Fruit fly (Drosophila melanogaster): ENCODE data around the gene nSyb.

The nSyb gene

dm6 chr3L:1618116-1618727, 19.3 kb downstream of the nSyb start, which contains the start of the genes CG13926, ABCB7 and CG33230 (continued):
- peak; percentile 29 for TF ChIP-seq kah (GFP tag; optimal IDR thresholded peaks at IDR 0.05)
- no peak for TF ChIP-seq Dad (GFP tag; optimal IDR thresholded peaks at IDR 0.05)
- peak; percentile 47; the same call in 1 of the 2 replicates for TF ChIP-seq CG13287 (GFP tag; IDR thresholded peaks at IDR 0.05; ENCODE audit: partially characterized antibody)
- TF ChIP-seq inv (GFP tag; IDR thresholded peaks at IDR 0.05; ENCODE audit: partially characterized antibody): peak; percentile 20; the same call in 1 of the 2 replicates
- TF ChIP-seq p53 (GFP tag; optimal IDR thresholded peaks at IDR 0.05): no peak
- no peak for TF ChIP-seq pnt (GFP tag; optimal IDR thresholded peaks at IDR 0.05)
- TF ChIP-seq CG1792 (GFP tag; optimal IDR thresholded peaks at IDR 0.05): no peak
- TF ChIP-seq CG11723 (GFP tag; optimal IDR thresholded peaks at IDR 0.05): no peak
- TF ChIP-seq Sry-β (GFP tag; optimal IDR thresholded peaks at IDR 0.05): peak; percentile 93
- no peak for TF ChIP-seq pan (optimal IDR thresholded peaks at IDR 0.05)
- no peak for TF ChIP-seq pan (GFP tag; optimal IDR thresholded peaks at IDR 0.05 in 1 of 2, IDR thresholded peaks at IDR 0.05 in 1 of 2)
- TF ChIP-seq B-H2 (GFP tag; optimal IDR thresholded peaks at IDR 0.05): peak; percentile 59
- no peak for TF ChIP-seq Eip74EF (GFP tag; optimal IDR thresholded peaks at IDR 0.05)
- no peak for TF ChIP-seq caup (GFP tag; optimal IDR thresholded peaks at IDR 0.05; ENCODE audit: severe bottlenecking)
- TF ChIP-seq kni (GFP tag; optimal IDR thresholded peaks at IDR 0.05): peak; percentile 59
- TF ChIP-seq Dp (GFP tag; optimal IDR thresholded peaks at IDR 0.05): peak; percentile 14
- no peak for TF ChIP-seq D19A (tag; optimal IDR thresholded peaks at IDR 0.05)
- TF ChIP-seq Adf1 (GFP tag; IDR thresholded peaks at IDR 0.05): peak; percentile 20; the same call in 1 of the 2 replicates
- TF ChIP-seq stc (GFP tag; IDR thresholded peaks at IDR 0.05): no peak
- TF ChIP-seq CG9727 (GFP tag; optimal IDR thresholded peaks at IDR 0.05): peak; percentile 29
- no peak for TF ChIP-seq zen2 (GFP tag; IDR thresholded peaks at IDR 0.05; ENCODE audit: partially characterized antibody)
- no peak; the same call in 2 of the 3 replicates for TF ChIP-seq ci (GFP tag; IDR thresholded peaks at IDR 0.05)
- TF ChIP-seq HLH54F (GFP tag; optimal IDR thresholded peaks at IDR 0.05): peak; percentile 21
- no peak for TF ChIP-seq CG10366 (GFP tag; IDR thresholded peaks at IDR 0.05)
- TF ChIP-seq ac (GFP tag; optimal IDR thresholded peaks at IDR 0.05): no peak
- no peak for TF ChIP-seq tx (GFP tag; optimal IDR thresholded peaks at IDR 0.05)
- no peak for TF ChIP-seq Poxn (GFP tag; IDR thresholded peaks at IDR 0.05)
- TF ChIP-seq cato (GFP tag; optimal IDR thresholded peaks at IDR 0.05; ENCODE audit: borderline replicate concordance): no peak
- TF ChIP-seq CG14710 (tag; optimal IDR thresholded peaks at IDR 0.05): peak; percentile 55
- TF ChIP-seq Ets65A (GFP tag): peak; percentile 92
- no peak for TF ChIP-seq CG6791 (GFP tag; IDR thresholded peaks at IDR 0.05; ENCODE audit: partially characterized antibody)
- TF ChIP-seq Bgb (GFP tag; IDR thresholded peaks at IDR 0.05; ENCODE audit: partially characterized antibody): peak; percentile 47
- TF ChIP-seq CG12942 (GFP tag; optimal IDR thresholded peaks at IDR 0.05): no peak
- no peak for TF ChIP-seq HLH3B (GFP tag; IDR thresholded peaks at IDR 0.05)
- no peak for TF ChIP-seq ara (GFP tag; IDR thresholded peaks at IDR 0.05)
- TF ChIP-seq CG10431 (GFP tag; optimal IDR thresholded peaks at IDR 0.05): peak; percentile 25
- TF ChIP-seq chif (GFP tag; optimal IDR thresholded peaks at IDR 0.05): no peak
- TF ChIP-seq grn (GFP tag; optimal IDR thresholded peaks at IDR 0.05): no peak
- no peak for TF ChIP-seq CG31365 (tag; optimal IDR thresholded peaks at IDR 0.05)
- TF ChIP-seq CG10147 (GFP tag; optimal IDR thresholded peaks at IDR 0.05): no peak
- peak; percentile 63 for TF ChIP-seq CG12659 (GFP tag; optimal IDR thresholded peaks at IDR 0.05)
- peak; percentile 61 for TF ChIP-seq CG18599 (GFP tag; optimal IDR thresholded peaks at IDR 0.05)
- TF ChIP-seq bigmax (GFP tag; optimal IDR thresholded peaks at IDR 0.05): no peak
- TF ChIP-seq CG4707 (GFP tag; optimal IDR thresholded peaks at IDR 0.05): no peak
- peak; percentile 42 for TF ChIP-seq CG2116 (GFP tag; optimal IDR thresholded peaks at IDR 0.05)
- no peak for TF ChIP-seq fd102C (GFP tag; optimal IDR thresholded peaks at IDR 0.05)
- no peak for TF ChIP-seq CG7745 (tag; optimal IDR thresholded peaks at IDR 0.05)
- peak; percentile 64 for TF ChIP-seq lilli (GFP tag; optimal IDR thresholded peaks at IDR 0.05)
- TF ChIP-seq crc (GFP tag; optimal IDR thresholded peaks at IDR 0.05): no peak
